Fruit fly (Drosophila melanogaster): ENCODE data around the gene Arp5.

The Arp5 gene

DNA sequence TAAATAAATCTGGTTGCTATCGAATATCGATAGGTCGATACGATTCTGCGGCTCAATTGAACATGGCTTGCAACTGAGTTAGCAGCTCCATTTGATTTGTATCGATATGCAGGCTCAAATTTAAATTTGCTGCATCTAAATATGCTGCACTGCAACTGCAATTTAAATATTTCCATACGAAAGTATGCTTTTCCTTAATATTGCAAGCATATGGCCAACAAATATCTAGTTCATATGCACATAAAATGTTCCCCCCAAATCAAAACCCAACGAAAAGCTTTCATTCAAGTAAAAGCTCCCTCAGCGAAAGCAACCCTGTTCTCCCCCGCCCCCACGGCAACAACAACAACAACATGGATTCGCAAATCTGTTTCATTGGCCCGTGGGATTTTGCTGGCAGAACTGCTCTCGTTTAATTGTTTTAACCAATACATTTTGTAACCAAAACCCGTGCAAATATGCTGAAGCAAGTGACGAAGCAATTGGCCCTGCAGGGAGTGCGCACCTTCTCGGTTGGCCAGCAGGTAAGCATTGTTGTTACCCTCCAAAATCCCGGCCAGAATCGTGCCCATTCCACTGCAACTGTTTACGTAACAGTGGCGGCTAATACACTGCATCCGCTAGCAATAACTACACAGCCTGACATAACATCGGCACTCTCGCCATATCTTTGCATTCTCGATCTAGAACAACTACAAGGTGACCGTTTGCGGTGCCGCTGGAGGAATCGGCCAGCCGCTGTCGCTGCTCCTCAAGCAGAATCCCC lies 40.9 kb downstream of the Arp5 start, which contains the start of the genes CG7168 and Mdh2 (continued):
- TF ChIP-seq Doc3 (GFP tag; IDR thresholded peaks at IDR 0.05; ENCODE audit: partially characterized antibody): peak; percentile 84
- no peak for TF ChIP-seq repo (GFP tag; optimal IDR thresholded peaks at IDR 0.05)
- peak; percentile 50 for TF ChIP-seq CG14710 (tag; optimal IDR thresholded peaks at IDR 0.05)
- TF ChIP-seq salm (tag; optimal IDR thresholded peaks at IDR 0.05): no peak
- TF ChIP-seq CG9876 (GFP tag; optimal IDR thresholded peaks at IDR 0.05): no peak
- TF ChIP-seq twi (tag; optimal IDR thresholded peaks at IDR 0.05): no peak
- no peak for TF ChIP-seq Chrac-16 (GFP tag; optimal IDR thresholded peaks at IDR 0.05)
- TF ChIP-seq zf30C (GFP tag; optimal IDR thresholded peaks at IDR 0.05): no peak
- TF ChIP-seq nmo (GFP tag; optimal IDR thresholded peaks at IDR 0.05): peak; percentile 47
- TF ChIP-seq stwl (tag; optimal IDR thresholded peaks at IDR 0.05): peak; percentile 86
- no peak for TF ChIP-seq Dad (GFP tag; optimal IDR thresholded peaks at IDR 0.05)
- no peak for TF ChIP-seq CG43689 (GFP tag; IDR thresholded peaks at IDR 0.05)
- TF ChIP-seq NfI (GFP tag; optimal IDR thresholded peaks at IDR 0.05): no peak
- no peak for TF ChIP-seq Rfx (GFP tag; IDR thresholded peaks at IDR 0.05)
- peak; percentile 67 for TF ChIP-seq tna (GFP tag; IDR thresholded peaks at IDR 0.05; ENCODE audit: partially characterized antibody)
- peak; percentile 18 for TF ChIP-seq nerfin-1 (tag; optimal IDR thresholded peaks at IDR 0.05)
- TF ChIP-seq pzg (GFP tag; optimal IDR thresholded peaks at IDR 0.05): peak; percentile 77
- no peak for TF ChIP-seq CG1832 (GFP tag; optimal IDR thresholded peaks at IDR 0.05)
- TF ChIP-seq CG10959 (GFP tag; IDR thresholded peaks at IDR 0.05): no peak
- no peak for TF ChIP-seq CG15011 (GFP tag; optimal IDR thresholded peaks at IDR 0.05)
- TF ChIP-seq CG33213 (GFP tag; optimal IDR thresholded peaks at IDR 0.05): no peak
- no peak for TF ChIP-seq CG10431 (GFP tag; optimal IDR thresholded peaks at IDR 0.05)
- no peak for TF ChIP-seq CG7745 (tag; optimal IDR thresholded peaks at IDR 0.05)
- no peak for TF ChIP-seq Hsf (GFP tag; optimal IDR thresholded peaks at IDR 0.05)
- TF ChIP-seq CG9437 (GFP tag; optimal IDR thresholded peaks at IDR 0.05): no peak
- TF ChIP-seq Mes4 (GFP tag; optimal IDR thresholded peaks at IDR 0.05): no peak
- peak; percentile 91 for TF ChIP-seq ato (GFP tag; IDR thresholded peaks at IDR 0.05; ENCODE audit: partially characterized antibody)
- peak; percentile 88 for TF ChIP-seq Nf-YB (GFP tag; optimal IDR thresholded peaks at IDR 0.05)
- no peak for TF ChIP-seq ro (GFP tag; IDR thresholded peaks at IDR 0.05)
- TF ChIP-seq CG12071 (GFP tag; optimal IDR thresholded peaks at IDR 0.05): no peak
- TF ChIP-seq CG13296 (GFP tag; optimal IDR thresholded peaks at IDR 0.05): no peak
- peak; percentile 2 for TF ChIP-seq CG11504 (tag; optimal IDR thresholded peaks at IDR 0.05)
- TF ChIP-seq lilli (GFP tag; optimal IDR thresholded peaks at IDR 0.05): peak; percentile 32
- peak; percentile 3 for TF ChIP-seq Fer1 (GFP tag; optimal IDR thresholded peaks at IDR 0.05)
- TF ChIP-seq CG15696 (tag; optimal IDR thresholded peaks at IDR 0.05): no peak
- TF ChIP-seq dpn (GFP tag; optimal IDR thresholded peaks at IDR 0.05): no peak
- no peak for TF ChIP-seq p53 (GFP tag; optimal IDR thresholded peaks at IDR 0.05)
- TF ChIP-seq CG13123 (GFP tag; optimal IDR thresholded peaks at IDR 0.05): no peak
- no peak for TF ChIP-seq B-H1 (GFP tag; IDR thresholded peaks at IDR 0.05)
- no peak for TF ChIP-seq Nf-YA (GFP tag; IDR thresholded peaks at IDR 0.05)
- TF ChIP-seq vfl (GFP tag; optimal IDR thresholded peaks at IDR 0.05): no peak
- TF ChIP-seq CG4730 (GFP tag; IDR thresholded peaks at IDR 0.05): no peak
- no peak for TF ChIP-seq exex (tag; optimal IDR thresholded peaks at IDR 0.05)
- no peak for TF ChIP-seq Fer3 (tag; optimal IDR thresholded peaks at IDR 0.05)
- TF ChIP-seq D (optimal IDR thresholded peaks at IDR 0.05): no peak
- TF ChIP-seq D (GFP tag; optimal IDR thresholded peaks at IDR 0.05): no peak
- peak; percentile 2 for TF ChIP-seq HmgD (GFP tag; optimal IDR thresholded peaks at IDR 0.05)
- TF ChIP-seq Dip3 (GFP tag; optimal IDR thresholded peaks at IDR 0.05): no peak
- no peak for TF ChIP-seq Fer2 (tag; optimal IDR thresholded peaks at IDR 0.05)
- TF ChIP-seq Ets65A (GFP tag): no peak
